Worm (Caenorhabditis elegans) whole organism, L4/young adult: ENCODE data around the gene str-139.

Source experiments
- W03F9.2 ChIP-seq: fragments of 150-350 bp; optimal IDR thresholded peaks from 2 replicates; lab custom pipeline; 2014; ENCODE audit warnings: missing biosample characterization, missing genetic modification characterization
- dao-5 ChIP-seq: sonication (generic microtip); optimal IDR thresholded peaks from 2 replicates; lab custom pipeline; 2016; ENCODE audit warnings: missing genotype, missing genetic modification characterization, moderate library complexity, missing compliant biosample characterization
- him-1 ChIP-seq: sonication (generic microtip); optimal IDR thresholded peaks from 2 replicates; lab custom pipeline; 2016; ENCODE audit warnings: missing genotype, missing genetic modification reagents, missing genetic modification characterization, missing compliant biosample characterization

ce11 chrV:8040247-8041084 is 21.5 kb downstream of the str-139 start:
- TF ChIP-seq him-1 (tag; lab: Kevin White, UChicago) (no peak), W03F9.2 (no peak), dao-5 (tag; lab: Kevin White, UChicago) (no peak)
